Worm (Caenorhabditis elegans) whole organism, L1 larva: ENCODE data around the gene Y58A7A.1.
A peak's percentile ranks its signal among the peaks of the same experiment; 100 is the strongest.

ENCODE experiments used
- C16A3.4 ChIP-seq: fragments of 150-350 bp; optimal IDR thresholded peaks from 2 replicates; lab custom pipeline; 2014; ENCODE audit warnings: missing biosample characterization, missing genetic modification characterization
- aly-2 ChIP-seq: fragments of 150-350 bp; optimal IDR thresholded peaks from 2 replicates; lab custom pipeline; 2014; ENCODE audit warnings: missing biosample characterization, missing genetic modification characterization
- blmp-1 ChIP-seq: fragments of 150-350 bp; optimal IDR thresholded peaks from 2 replicates; lab custom pipeline; 2014; ENCODE audit warnings: missing biosample characterization, missing genetic modification characterization
- ceh-63 ChIP-seq: fragments of 200-800 bp; sonication (Bioruptor generic); optimal IDR thresholded peaks from 2 replicates; lab custom pipeline; 2018; ENCODE audit warnings: mild to moderate bottlenecking, missing genetic modification characterization, missing compliant biosample characterization
- efl-1 ChIP-seq, 4 experiments: fragments of 150-350 bp; optimal IDR thresholded peaks in 3 of 4; peaks in 1 of 4; 1 replicate in 1 of 4; 2 replicates in 3 of 4; lab custom pipeline; 2014; ENCODE audit warnings: missing biosample characterization in 2 of 4, missing genetic modification characterization in 2 of 4, missing genetic modification reagents in 2 of 4
- egl-13 ChIP-seq: sonication (generic microtip); optimal IDR thresholded peaks from 2 replicates; lab custom pipeline; 2016; ENCODE audit warnings: missing genotype, missing genetic modification reagents, missing genetic modification characterization, missing compliant biosample characterization
- elt-2 ChIP-seq: sonication (generic microtip); optimal IDR thresholded peaks from 2 replicates; lab custom pipeline; 2016; ENCODE audit warnings: missing genetic modification characterization, mild to moderate bottlenecking, inconsistent platforms, missing compliant biosample characterization, missing genetic modification reagents
- elt-3 ChIP-seq, 6 experiments: fragments of 150-350 bp in 1 of 6; sonication (generic microtip); optimal IDR thresholded peaks; 2 replicates each; lab custom pipeline; 2017 to 2018; ENCODE audit warnings: missing biosample characterization in 6 of 6, missing genetic modification characterization in 6 of 6, inconsistent platforms in 1 of 6
- ets-5 ChIP-seq: fragments of 200-800 bp; sonication (Bioruptor generic); IDR thresholded peaks from 2 replicates; pipeline ENCODE4 v1.3.6; 2022; ENCODE audit warnings: missing genetic modification characterization, missing compliant biosample characterization
- fkh-10 ChIP-seq: sonication (generic microtip); optimal IDR thresholded peaks from 2 replicates; lab custom pipeline; 2017; ENCODE audit warnings: missing biosample characterization, missing genetic modification reagents, missing genetic modification characterization
- fkh-4 ChIP-seq: sonication (generic microtip); optimal IDR thresholded peaks from 2 replicates; lab custom pipeline; 2016; ENCODE audit warnings: missing compliant biosample characterization, missing genetic modification characterization, borderline replicate concordance
- grh-1 ChIP-seq: fragments of 200-800 bp; sonication (Bioruptor generic); IDR thresholded peaks from 2 replicates; pipeline ENCODE4 v1.3.6; 2022; ENCODE audit warnings: missing genetic modification reagents, missing genetic modification characterization, missing compliant biosample characterization
- hlh-17 ChIP-seq: fragments of 200-800 bp; sonication (Bioruptor generic); optimal IDR thresholded peaks from 2 replicates; lab custom pipeline; 2018; ENCODE audit warnings: missing genetic modification characterization, mild to moderate bottlenecking, missing compliant biosample characterization, moderate library complexity, borderline replicate concordance
- isw-1 ChIP-seq: fragments of 200-800 bp; sonication (Bioruptor generic); IDR thresholded peaks from 2 replicates; pipeline ENCODE4 v1.3.6; 2022; ENCODE audit warnings: missing genetic modification characterization, missing compliant biosample characterization
- lin-14 ChIP-seq: fragments of 200-800 bp; sonication (Bioruptor generic); optimal IDR thresholded peaks from 2 replicates; lab custom pipeline; 2018; ENCODE audit warnings: mild to moderate bottlenecking, missing genetic modification characterization, moderate library complexity, missing compliant biosample characterization
- lin-15B ChIP-seq: fragments of 150-350 bp; sonication (generic microtip); optimal IDR thresholded peaks from 3 replicates; lab custom pipeline; 2014; ENCODE audit warnings: missing biosample characterization, missing genetic modification characterization
- lin-35 ChIP-seq, 2 experiments: fragments of 150-350 bp; optimal IDR thresholded peaks; 2 replicates each; lab custom pipeline; 2014; ENCODE audit warnings: missing biosample characterization in 2 of 2, missing genetic modification characterization in 2 of 2, missing genetic modification reagents in 2 of 2
- mab-9 ChIP-seq: fragments of 200-800 bp; sonication (Bioruptor generic); IDR thresholded peaks from 2 replicates; pipeline ENCODE4 v1.3.6; 2022; ENCODE audit warnings: missing genetic modification reagents, missing genetic modification characterization, missing compliant biosample characterization
- mdl-1 ChIP-seq, 2 experiments: fragments of 150-350 bp; optimal IDR thresholded peaks; 2 replicates each; lab custom pipeline; 2014 to 2017; ENCODE audit warnings: missing biosample characterization in 2 of 2, missing genetic modification characterization in 2 of 2, inconsistent platforms in 1 of 2
- nhr-19 ChIP-seq: fragments of 200-800 bp; sonication (Bioruptor generic); conservative IDR thresholded peaks from 2 replicates; pipeline ENCODE4 v1.3.6; 2022; ENCODE audit warnings: missing genetic modification characterization, missing compliant biosample characterization
- nhr-20 ChIP-seq: sonication (generic microtip); optimal IDR thresholded peaks from 2 replicates; lab custom pipeline; 2016; ENCODE audit warnings: mild to moderate bottlenecking, missing genetic modification characterization, missing compliant biosample characterization
- nhr-47 ChIP-seq: sonication (generic microtip); optimal IDR thresholded peaks from 2 replicates; lab custom pipeline; 2016; ENCODE audit warnings: mild to moderate bottlenecking, missing genetic modification characterization, moderate library complexity, missing compliant biosample characterization
- nhr-85 ChIP-seq: sonication (generic microtip); peaks from one replicate; lab custom pipeline; 2016; ENCODE audit warnings: missing genetic modification characterization, inconsistent platforms, missing compliant biosample characterization
- pag-3 ChIP-seq: sonication (generic microtip); optimal IDR thresholded peaks from 2 replicates; lab custom pipeline; 2017; ENCODE audit warnings: missing genetic modification characterization, mild to moderate bottlenecking, missing compliant biosample characterization, antibody characterized with exemption, borderline replicate concordance; ENCODE audit not compliant: insufficient read depth
- pqm-1 ChIP-seq: sonication (generic microtip); optimal IDR thresholded peaks from 3 replicates; lab custom pipeline; 2017; ENCODE audit warnings: missing biosample characterization, missing genetic modification characterization
- rnt-1 ChIP-seq: sonication (generic microtip); optimal IDR thresholded peaks from 2 replicates; lab custom pipeline; 2016; ENCODE audit warnings: mild to moderate bottlenecking, missing genetic modification characterization, moderate library complexity, missing compliant biosample characterization
- skn-1 ChIP-seq: fragments of 150-350 bp; optimal IDR thresholded peaks from 2 replicates; lab custom pipeline; 2014; ENCODE audit warnings: missing biosample characterization, missing genetic modification characterization
- snpc-4 ChIP-seq: fragments of 150-350 bp; optimal IDR thresholded peaks from 2 replicates; lab custom pipeline; 2014; ENCODE audit warnings: missing biosample characterization, missing genetic modification characterization
- snu-23 ChIP-seq: sonication (generic microtip); optimal IDR thresholded peaks from 2 replicates; lab custom pipeline; 2016; ENCODE audit warnings: missing genetic modification characterization, missing compliant biosample characterization
- sptf-1 ChIP-seq: fragments of 150-350 bp; optimal IDR thresholded peaks from 2 replicates; lab custom pipeline; 2014; ENCODE audit warnings: missing biosample characterization, missing genetic modification characterization
- unc-62 ChIP-seq: fragments of 150-350 bp; optimal IDR thresholded peaks from 2 replicates; lab custom pipeline; 2014; ENCODE audit warnings: missing biosample characterization, missing genetic modification reagents, missing genetic modification characterization
- unc-86 ChIP-seq: sonication (generic microtip); optimal IDR thresholded peaks from 2 replicates; lab custom pipeline; 2016; ENCODE audit warnings: missing genetic modification characterization, missing compliant biosample characterization
- xbp-1 ChIP-seq: sonication (generic microtip); optimal IDR thresholded peaks from 2 replicates; lab custom pipeline; 2016; ENCODE audit warnings: missing genetic modification characterization, missing compliant biosample characterization
- zip-4 ChIP-seq: fragments of 200-800 bp; sonication (Bioruptor generic); optimal IDR thresholded peaks from 2 replicates; lab custom pipeline; 2018; ENCODE audit warnings: mild to moderate bottlenecking, missing genetic modification characterization, moderate library complexity, missing compliant biosample characterization

The Y58A7A.1 gene

DNA sequence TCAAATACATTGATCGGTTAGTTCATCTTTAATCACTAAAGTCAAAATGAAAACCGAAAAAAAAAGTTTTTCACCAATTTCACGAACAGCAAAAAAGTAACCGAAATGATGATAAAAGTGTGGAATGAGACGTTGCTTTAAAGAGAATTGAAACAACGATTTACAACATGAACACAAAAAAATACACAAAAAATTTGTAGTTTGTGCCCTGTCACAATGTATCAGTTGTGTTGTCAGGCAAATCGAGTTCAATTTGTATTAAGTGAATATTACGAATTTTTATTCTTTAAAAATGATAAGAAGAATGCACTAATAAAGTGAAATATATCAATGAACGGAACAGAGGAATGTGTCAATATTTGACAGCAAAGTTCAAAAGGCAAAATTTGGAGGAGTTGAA lies 37.6 kb downstream of the Y58A7A.1 start:
- TF ChIP-seq unc-86 (tag; lab: Kevin White, UChicago) (no peak), skn-1 (tag; lab: Kevin White, UChicago) (peak; percentile 3)

DNA sequence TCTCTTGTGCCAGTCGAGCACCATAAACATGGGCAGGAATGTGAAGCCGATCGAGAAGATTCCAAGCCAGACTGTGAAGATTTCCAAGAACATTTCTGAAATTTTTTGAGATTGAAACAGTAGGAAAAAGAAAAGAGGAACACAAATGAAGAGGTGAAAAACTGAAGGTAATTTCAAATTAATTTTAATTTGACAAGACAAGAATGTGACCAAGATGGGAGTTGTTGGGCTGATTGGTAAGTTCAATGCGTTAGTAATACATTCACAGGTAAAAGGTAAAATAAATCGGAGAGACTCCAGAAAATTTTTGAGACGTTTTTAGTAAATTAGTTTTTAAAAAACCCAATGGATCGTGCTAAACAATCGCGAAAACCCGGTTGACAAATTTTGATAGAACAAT lies 38.6 kb downstream of the Y58A7A.1 start, which contains the start of gene swt-7:
Gene swt-7 (minus strand): TSS at position 101 of the 400 bp plus-strand sequence.
- TF ChIP-seq lin-35 (GFP tag; optimal IDR thresholded peaks at IDR 0.05; lab: Kevin White, UChicago) (no peak), ets-5 (GFP tag; lab: Robert Waterston, UW) (no peak), pag-3 (tag; lab: Kevin White, UChicago) (no peak), egl-13 (tag; lab: Kevin White, UChicago) (no peak), pqm-1 (no peak), nhr-20 (no peak), skn-1 (tag; lab: Kevin White, UChicago) (no peak), hlh-17 (GFP tag; lab: Kevin White, UChicago) (no peak), zip-4 (GFP tag; lab: Kevin White, UChicago) (no peak), isw-1 (GFP tag; lab: Robert Waterston, UW) (no peak), mdl-1 (tag; optimal IDR thresholded peaks at IDR 0.05; lab: Kevin White, UChicago) (no peak), sptf-1 (tag; lab: Kevin White, UChicago) (no peak), unc-62 (GFP tag; lab: Kevin White, UChicago) (no peak), unc-86 (tag; lab: Kevin White, UChicago) (no peak)

DNA sequence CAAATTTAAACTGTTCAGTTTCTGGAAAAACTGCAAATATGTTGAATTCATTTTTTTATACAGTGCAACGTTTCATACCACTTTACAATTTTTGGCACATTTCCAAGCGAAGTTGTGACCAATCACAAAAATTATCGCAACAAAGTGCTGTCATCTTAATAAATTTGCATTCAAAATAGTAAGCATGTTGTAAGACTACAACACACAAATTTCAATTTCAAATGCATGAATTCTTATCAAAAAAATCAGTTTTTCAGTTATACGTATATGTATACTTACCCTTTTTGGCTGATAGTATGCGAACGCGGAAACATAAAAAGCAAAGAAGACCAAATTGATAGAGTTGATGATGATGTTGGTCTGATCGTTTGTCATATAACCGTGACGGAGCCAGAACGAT lies 39.1 kb downstream of the Y58A7A.1 start:
- TF ChIP-seq efl-1 (optimal IDR thresholded peaks at IDR 0.05; lab: Kevin White, UChicago) (no peak), efl-1 (GFP tag; optimal IDR thresholded peaks at IDR 0.05 in 1 of 2; lab: Kevin White, UChicago) (peak in 1 of 2 experiments; percentile 83), aly-2 (no peak), elt-2 (tag; lab: Kevin White, UChicago) (peak; percentile 66), xbp-1 (tag; lab: Kevin White, UChicago) (no peak), lin-14 (peak; percentile 18)

DNA sequence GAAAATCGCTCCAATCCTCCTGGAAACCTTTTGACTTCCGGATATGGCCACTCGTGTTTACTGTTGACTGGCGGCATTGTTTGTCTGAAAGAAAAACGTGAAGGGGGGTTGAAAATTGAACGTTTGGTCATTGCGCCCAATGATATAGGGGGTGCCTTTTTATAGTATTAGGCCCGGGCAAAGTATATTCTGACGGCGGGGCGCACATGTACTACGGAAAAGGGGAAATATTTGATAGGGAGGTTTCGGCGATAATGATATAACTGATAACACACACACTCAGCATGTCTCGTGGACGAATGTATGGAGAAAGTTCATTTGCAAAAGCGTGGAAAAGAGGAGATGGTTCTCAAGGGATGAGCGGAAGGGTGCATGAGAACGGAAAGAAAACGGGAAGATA lies 41.7 kb downstream of the Y58A7A.1 start, which contains the start of gene cpt-4:
Gene cpt-4 (minus strand): TSS at position 84 of the 400 bp plus-strand sequence.
- TF ChIP-seq pqm-1 (peak; percentile 63), lin-15B (tag; lab: Kevin White, UChicago) (no peak), nhr-47 (tag; lab: Kevin White, UChicago) (no peak), lin-14 (peak; percentile 33), elt-3 (tag; optimal IDR thresholded peaks at IDR 0.05; lab: Kevin White, UChicago) (peak in 1 of 6 experiments; percentile 36), nhr-19 (GFP tag; lab: Robert Waterston, UW) (no peak), ceh-63 (GFP tag; lab: Kevin White, UChicago) (no peak), grh-1 (no peak), snpc-4 (tag; lab: Kevin White, UChicago) (no peak), mab-9 (GFP tag; lab: Robert Waterston, UW) (no peak), fkh-10 (GFP tag; lab: Kevin White, UChicago) (no peak), nhr-85 (tag; lab: Kevin White, UChicago) (peak; percentile 30), lin-35 (GFP tag; optimal IDR thresholded peaks at IDR 0.05; lab: Kevin White, UChicago) (peak in 1 of 2 experiments; percentile 10), fkh-4 (tag; lab: Kevin White, UChicago) (no peak), rnt-1 (tag; lab: Kevin White, UChicago) (no peak), mdl-1 (tag; optimal IDR thresholded peaks at IDR 0.05; lab: Kevin White, UChicago) (peak in 1 of 2 experiments; percentile 33), snu-23 (GFP tag; lab: Kevin White, UChicago) (no peak), blmp-1 (tag; lab: Kevin White, UChicago) (peak; percentile 50), C16A3.4 (tag; lab: Kevin White, UChicago) (no peak), elt-2 (tag; lab: Kevin White, UChicago) (peak; percentile 79)
